Worm (Caenorhabditis elegans) whole organism, young adult: ENCODE results near the gene epic-2.

Experiments used
- nhr-120 ChIP-seq: fragments of 200-800 bp; sonication (Bioruptor generic); IDR thresholded peaks from 2 replicates; pipeline ENCODE4 v1.3.6; 2022; ENCODE audit warnings: missing genetic modification characterization, missing compliant biosample characterization
- tbp1 ChIP-seq: fragments of 200-800 bp; sonication (Bioruptor generic); optimal IDR thresholded peaks from 2 replicates; lab custom pipeline; 2018; ENCODE audit warnings: mild to moderate bottlenecking, missing genetic modification characterization, missing compliant biosample characterization

ce11 chrIV:1706996-1707395, 13.6 kb upstream of the epic-2 start, which contains the start of gene K08D12.4:
- TF ChIP-seq tbp1 (no peak), nhr-120 (GFP tag; lab: Robert Waterston, UW) (no peak)
